Worm (Caenorhabditis elegans): ENCODE results near the gene T26E4.10.
"Not testable (repeated sequence)": the region's sequence is repeated elsewhere in the genome, so short reads cannot be mapped to it uniquely, and the experiment has no call there.

DNA sequence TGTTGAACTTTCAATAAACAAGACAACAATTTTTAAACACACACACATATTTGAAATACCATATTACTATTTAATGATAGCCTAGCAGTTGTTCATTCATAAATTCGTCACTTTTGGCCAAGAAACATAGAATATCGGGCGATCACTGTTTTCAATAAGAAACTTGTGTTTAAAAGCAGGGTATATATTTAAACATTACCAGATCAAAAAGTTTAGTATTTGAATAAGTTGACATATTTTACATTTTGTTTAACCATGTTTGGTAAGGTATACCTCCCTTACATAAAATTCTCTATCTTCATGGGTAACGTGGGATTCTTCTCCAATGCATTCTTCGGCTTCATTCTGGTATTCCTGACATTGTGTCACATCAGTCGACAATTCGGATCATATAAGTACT, 43.3 kb downstream of the T26E4.10 start, which contains the start of gene str-8:
- not testable (repeated sequence) for TF ChIP-seq aly-1 (tag; optimal IDR thresholded peaks at IDR 0.05); ama-1 (optimal IDR thresholded peaks at IDR 0.05); ceh-13 (GFP tag; optimal IDR thresholded peaks at IDR 0.05)
